Fruit fly (Drosophila melanogaster) whole organism, embryonic: Measurements from ENCODE around the gene CG12990.

Experiments used
- Adf1 ChIP-seq: fragments of 200-800 bp; sonication (Bioruptor generic); IDR thresholded peaks from 2 replicates; pipeline ENCODE4 v1.3.6; 2022; ENCODE audit warnings: missing biosample characterization, missing genetic modification characterization
- Aef1 ChIP-seq: fragments of 200-800 bp; sonication (Bioruptor generic); IDR thresholded peaks from 3 replicates; pipeline ENCODE4 v1.3.6; 2022; ENCODE audit warnings: missing biosample characterization, missing genetic modification characterization
- Asciz ChIP-seq: fragments of 200-800 bp; sonication (Bioruptor generic); optimal IDR thresholded peaks from 2 replicates; lab custom pipeline; 2017; ENCODE audit warnings: missing biosample characterization, mild to moderate bottlenecking, missing genetic modification characterization, missing genetic modification reagents
- CG10366 ChIP-seq: fragments of 200-800 bp; sonication (Bioruptor generic); IDR thresholded peaks from 2 replicates; pipeline ENCODE4 v1.3.6; 2022; ENCODE audit warnings: missing biosample characterization, missing genetic modification characterization
- CG12071 ChIP-seq: fragments of 200-800 bp; sonication (Bioruptor generic); optimal IDR thresholded peaks from 3 replicates; lab custom pipeline; 2018; ENCODE audit warnings: missing biosample characterization, mild to moderate bottlenecking, missing genetic modification characterization
- CG12104 ChIP-seq: fragments of 200-800 bp; sonication (Bioruptor generic); optimal IDR thresholded peaks from 3 replicates; lab custom pipeline; 2016; ENCODE audit warnings: missing biosample characterization, missing genetic modification characterization
- CG13894 ChIP-seq: fragments of 200-800 bp; sonication (Bioruptor generic); optimal IDR thresholded peaks from 3 replicates; lab custom pipeline; 2018; ENCODE audit warnings: missing biosample characterization, mild to moderate bottlenecking, missing genetic modification characterization, moderate library complexity
- CG16813 ChIP-seq: fragments of 200-800 bp; sonication (Bioruptor generic); IDR thresholded peaks from 3 replicates; pipeline ENCODE4 v1.3.6; 2022; ENCODE audit warnings: missing biosample characterization, missing genetic modification characterization; ENCODE audit not compliant: partially characterized antibody
- CG18619 ChIP-seq: fragments of 200-800 bp; sonication (Bioruptor generic); optimal IDR thresholded peaks from 3 replicates; lab custom pipeline; 2017; ENCODE audit warnings: missing biosample characterization, mild to moderate bottlenecking, missing genetic modification characterization
- CG2116 ChIP-seq: fragments of 200-800 bp; sonication (Bioruptor generic); optimal IDR thresholded peaks from 3 replicates; lab custom pipeline; 2018; ENCODE audit warnings: missing biosample characterization, mild to moderate bottlenecking, missing genetic modification characterization
- CG2129 ChIP-seq: fragments of 200-800 bp; sonication (Bioruptor generic); IDR thresholded peaks from 2 replicates; pipeline ENCODE4 v1.3.6; 2022; ENCODE audit warnings: missing biosample characterization, missing genetic modification characterization; ENCODE audit not compliant: partially characterized antibody
- CG2199 ChIP-seq: fragments of 200-800 bp; sonication (Bioruptor generic); IDR thresholded peaks from 3 replicates; pipeline ENCODE4 v1.3.6; 2022; ENCODE audit warnings: missing biosample characterization, missing genetic modification characterization
- CG33213 ChIP-seq: fragments of 200-800 bp; sonication (Bioruptor generic); optimal IDR thresholded peaks from 3 replicates; lab custom pipeline; 2016; ENCODE audit warnings: missing biosample characterization, missing genetic modification characterization
- CG34422 ChIP-seq: fragments of 200-800 bp; sonication (Bioruptor generic); IDR thresholded peaks from 3 replicates; pipeline ENCODE4 v1.3.6; 2022; ENCODE audit warnings: missing biosample characterization, missing genetic modification characterization
- CG4730 ChIP-seq: fragments of 200-800 bp; sonication (Bioruptor generic); IDR thresholded peaks from 2 replicates; pipeline ENCODE4 v1.3.6; 2022; ENCODE audit warnings: missing biosample characterization, missing genetic modification characterization
- CG5180 ChIP-seq: fragments of 200-800 bp; sonication (Bioruptor generic); optimal IDR thresholded peaks from 3 replicates; lab custom pipeline; 2017; ENCODE audit warnings: missing biosample characterization, missing genetic modification characterization, mild to moderate bottlenecking, moderate library complexity, missing genetic modification reagents
- CG5245 ChIP-seq: fragments of 200-800 bp; sonication (Bioruptor generic); optimal IDR thresholded peaks from 3 replicates; lab custom pipeline; 2016; ENCODE audit warnings: missing biosample characterization, missing genetic modification characterization
- CG6654 ChIP-seq: fragments of 200-800 bp; sonication (Bioruptor generic); optimal IDR thresholded peaks from 2 replicates; lab custom pipeline; 2017; ENCODE audit warnings: missing biosample characterization, mild to moderate bottlenecking, missing genetic modification characterization
- CG6683 ChIP-seq: fragments of 200-800 bp; sonication (Bioruptor generic); optimal IDR thresholded peaks from 2 replicates; lab custom pipeline; 2017; ENCODE audit warnings: missing biosample characterization, mild to moderate bottlenecking, missing genetic modification characterization, missing genetic modification reagents
- CG6689 ChIP-seq: fragments of 200-800 bp; sonication (Bioruptor generic); IDR thresholded peaks from 2 replicates; pipeline ENCODE4 v1.3.6; 2022; ENCODE audit warnings: missing biosample characterization, missing genetic modification characterization
- CG8290 ChIP-seq, 3 experiments: fragments of 200-800 bp; sonication (Bioruptor generic); optimal IDR thresholded peaks; 2 replicates each; lab custom pipeline; 2016 to 2019; ENCODE audit warnings: missing biosample characterization in 3 of 3, missing genetic modification characterization in 3 of 3, mild to moderate bottlenecking in 2 of 3, moderate library complexity in 1 of 3
- CG8359 ChIP-seq: fragments of 200-800 bp; sonication (Bioruptor generic); optimal IDR thresholded peaks from 2 replicates; lab custom pipeline; 2017; ENCODE audit warnings: missing biosample characterization, mild to moderate bottlenecking, missing genetic modification characterization, borderline replicate concordance
- D ChIP-seq, 2 experiments: fragments of 200-800 bp in 1 of 2; fragments of >200 bp in 1 of 2; sonication (Bioruptor generic) in 1 of 2; optimal IDR thresholded peaks; 2 replicates in 1 of 2; 3 replicates in 1 of 2; lab custom pipeline; 2017; ENCODE audit warnings: mild to moderate bottlenecking in 1 of 2, missing biosample characterization in 1 of 2, missing genetic modification characterization in 1 of 2, missing genetic modification reagents in 1 of 2
- Dref ChIP-seq: fragments of 200-800 bp; sonication (Bioruptor generic); IDR thresholded peaks from 2 replicates; pipeline ENCODE4 v1.3.6; 2022; ENCODE audit warnings: missing biosample characterization, missing genetic modification characterization
- HLH3B ChIP-seq: fragments of 200-800 bp; sonication (Bioruptor generic); IDR thresholded peaks from 2 replicates; pipeline ENCODE4 v1.3.6; 2022; ENCODE audit warnings: missing biosample characterization, missing genetic modification characterization
- Myb ChIP-seq: fragments of 200-800 bp; sonication (Bioruptor generic); optimal IDR thresholded peaks from 2 replicates; lab custom pipeline; 2016; ENCODE audit warnings: missing biosample characterization, missing genetic modification characterization
- NC2β ChIP-seq: fragments of 200-800 bp; sonication (Bioruptor generic); optimal IDR thresholded peaks from 2 replicates; lab custom pipeline; 2016; ENCODE audit warnings: missing biosample characterization, missing genetic modification characterization
- NK7.1 ChIP-seq: fragments of 200-800 bp; sonication (Bioruptor generic); optimal IDR thresholded peaks from 3 replicates; lab custom pipeline; 2016; ENCODE audit warnings: missing biosample characterization, missing genetic modification characterization
- Neu2 ChIP-seq: fragments of 200-800 bp; sonication (Bioruptor generic); optimal IDR thresholded peaks from 3 replicates; lab custom pipeline; 2016; ENCODE audit warnings: missing biosample characterization, missing genetic modification characterization, borderline replicate concordance
- NfI ChIP-seq: fragments of 200-800 bp; sonication (Bioruptor generic); optimal IDR thresholded peaks from 3 replicates; lab custom pipeline; 2018; ENCODE audit warnings: missing biosample characterization, mild to moderate bottlenecking, missing genetic modification characterization, moderate library complexity
- Scr ChIP-seq: fragments of 200-800 bp; sonication (Bioruptor generic); IDR thresholded peaks from 2 replicates; pipeline ENCODE4 v1.3.6; 2022; ENCODE audit warnings: missing biosample characterization, missing genetic modification characterization; ENCODE audit not compliant: partially characterized antibody
- Sin3A ChIP-seq: fragments of >200 bp; optimal IDR thresholded peaks from 2 replicates; lab custom pipeline; 2018
- aop ChIP-seq: fragments of 200-800 bp; sonication (Bioruptor generic); IDR thresholded peaks from 2 replicates; pipeline ENCODE4 v1.3.6; 2022; ENCODE audit warnings: missing biosample characterization, missing genetic modification characterization
- bbx ChIP-seq: fragments of 200-800 bp; sonication (Bioruptor generic); IDR thresholded peaks from 2 replicates; pipeline ENCODE4 v1.3.6; 2022; ENCODE audit warnings: missing biosample characterization, missing genetic modification characterization; ENCODE audit not compliant: partially characterized antibody
- bsh ChIP-seq, 2 experiments: fragments of 200-800 bp; sonication (Bioruptor generic); optimal IDR thresholded peaks; 2 replicates each; lab custom pipeline; 2017 to 2018; ENCODE audit warnings: mild to moderate bottlenecking in 2 of 2, missing biosample characterization in 2 of 2, missing genetic modification characterization in 2 of 2, moderate library complexity in 1 of 2
- ci ChIP-seq: fragments of 200-800 bp; sonication (Bioruptor generic); IDR thresholded peaks from 3 replicates; pipeline ENCODE4 v1.3.6; 2022; ENCODE audit warnings: missing biosample characterization, missing genetic modification characterization
- dimm ChIP-seq: fragments of 200-800 bp; sonication (Bioruptor generic); IDR thresholded peaks from 2 replicates; pipeline ENCODE4 v1.3.6; 2022; ENCODE audit warnings: missing biosample characterization, missing genetic modification characterization
- grn ChIP-seq: fragments of 200-800 bp; sonication (Bioruptor generic); optimal IDR thresholded peaks from 3 replicates; lab custom pipeline; 2017; ENCODE audit warnings: missing biosample characterization, missing genetic modification characterization
- inv ChIP-seq: fragments of 200-800 bp; sonication (Bioruptor generic); IDR thresholded peaks from 2 replicates; pipeline ENCODE4 v1.3.6; 2022; ENCODE audit warnings: missing biosample characterization, missing genetic modification characterization; ENCODE audit not compliant: partially characterized antibody
- mld ChIP-seq: fragments of 200-800 bp; sonication (Bioruptor generic); IDR thresholded peaks from 3 replicates; pipeline ENCODE4 v1.3.6; 2022; ENCODE audit warnings: missing biosample characterization, missing genetic modification characterization; ENCODE audit not compliant: partially characterized antibody
- nerfin-1 ChIP-seq: fragments of 200-800 bp; sonication (Bioruptor generic); optimal IDR thresholded peaks from 3 replicates; lab custom pipeline; 2019; ENCODE audit warnings: missing biosample characterization, mild to moderate bottlenecking, missing genetic modification characterization, moderate library complexity
- peb ChIP-seq: fragments of 200-800 bp; sonication (Bioruptor generic); IDR thresholded peaks from 2 replicates; pipeline ENCODE4 v1.3.6; 2022; ENCODE audit warnings: missing biosample characterization, missing genetic modification characterization
- schlank ChIP-seq: fragments of 200-800 bp; sonication (Bioruptor generic); optimal IDR thresholded peaks from 2 replicates; lab custom pipeline; 2018; ENCODE audit warnings: missing biosample characterization, mild to moderate bottlenecking, missing genetic modification characterization
- scrt ChIP-seq: fragments of 200-800 bp; sonication (Bioruptor generic); optimal IDR thresholded peaks from 2 replicates; lab custom pipeline; 2018; ENCODE audit warnings: missing biosample characterization, mild to moderate bottlenecking, missing genetic modification characterization, moderate library complexity
- ssp ChIP-seq: fragments of 200-800 bp; sonication (Bioruptor generic); IDR thresholded peaks from 2 replicates; pipeline ENCODE4 v1.3.6; 2022; ENCODE audit warnings: missing biosample characterization, missing genetic modification characterization
- stwl ChIP-seq: fragments of 200-800 bp; sonication (Bioruptor generic); optimal IDR thresholded peaks from 3 replicates; lab custom pipeline; 2018; ENCODE audit warnings: missing biosample characterization, mild to moderate bottlenecking, missing genetic modification characterization, moderate library complexity
- toy ChIP-seq: fragments of 200-800 bp; sonication (Bioruptor generic); IDR thresholded peaks from 2 replicates; pipeline ENCODE4 v1.3.6; 2022; ENCODE audit warnings: missing biosample characterization, missing genetic modification characterization
- unc-4 ChIP-seq: fragments of 200-800 bp; sonication (Bioruptor generic); IDR thresholded peaks from 2 replicates; pipeline ENCODE4 v1.3.6; 2022; ENCODE audit warnings: missing biosample characterization, missing genetic modification characterization; ENCODE audit not compliant: partially characterized antibody
- z ChIP-seq: fragments of 200-800 bp; sonication (Bioruptor generic); IDR thresholded peaks from 3 replicates; pipeline ENCODE4 v1.3.6; 2022; ENCODE audit warnings: missing biosample characterization, missing genetic modification characterization

The CG12990 gene

dm6 chrX:17713740-17714135, 42.0 kb upstream of the CG12990 start (continued):
- peak; percentile 75 for TF ChIP-seq CG4730 (GFP tag; lab: Robert Waterston, UW)
- no peak for TF ChIP-seq CG2116 (GFP tag; lab: Kevin White, UChicago)
- peak; percentile 84 for TF ChIP-seq CG34422 (GFP tag; lab: Robert Waterston, UW)
- peak; percentile 46 for TF ChIP-seq nerfin-1 (tag; lab: Kevin White, UChicago)
- no peak for TF ChIP-seq scrt
- peak; percentile 59 for TF ChIP-seq NC2β (GFP tag; lab: Kevin White, UChicago)
- no peak for TF ChIP-seq CG2129 (GFP tag; lab: Robert Waterston, UW)
- TF ChIP-seq CG12104 (GFP tag; lab: Kevin White, UChicago): peak; percentile 36
- TF ChIP-seq CG6654 (GFP tag; lab: Kevin White, UChicago): peak; percentile 36
- no peak for TF ChIP-seq Adf1 (GFP tag; lab: Robert Waterston, UW)
- TF ChIP-seq dimm (GFP tag; lab: Robert Waterston, UW): peak; percentile 67; the same call in 1 of the 2 replicates
- no peak for TF ChIP-seq stwl (tag; lab: Kevin White, UChicago)
- TF ChIP-seq ci (GFP tag; lab: Robert Waterston, UW): peak; percentile 88
- no peak for TF ChIP-seq grn
- no peak for TF ChIP-seq z (GFP tag; lab: Robert Waterston, UW)
- no peak for TF ChIP-seq inv (GFP tag; lab: Robert Waterston, UW)
- peak; percentile 72; the same call in 1 of the 3 replicates for TF ChIP-seq CG2199 (GFP tag; lab: Robert Waterston, UW)
- peak; percentile 29 for TF ChIP-seq CG18619 (GFP tag; lab: Kevin White, UChicago)
- TF ChIP-seq peb (GFP tag; lab: Robert Waterston, UW): peak; percentile 74
- TF ChIP-seq aop (GFP tag; lab: Robert Waterston, UW): peak; percentile 54
- peak; percentile 68; the same call in 1 of the 2 replicates for TF ChIP-seq CG6689
- TF ChIP-seq NK7.1: peak; percentile 52
- peak; percentile 73 for TF ChIP-seq CG12071 (GFP tag; lab: Kevin White, UChicago)
- peak; percentile 57; the same call in 1 of the 2 replicates for TF ChIP-seq toy (GFP tag; lab: Robert Waterston, UW)
- peak; percentile 4 for TF ChIP-seq Neu2 (GFP tag; lab: Kevin White, UChicago)
- no peak for TF ChIP-seq unc-4 (GFP tag; lab: Robert Waterston, UW)
- peak; percentile 3 for TF ChIP-seq CG6683 (GFP tag; lab: Kevin White, UChicago)
- TF ChIP-seq Asciz (GFP tag; lab: Kevin White, UChicago): peak; percentile 30
- TF ChIP-seq Aef1: peak; percentile 87
- no peak for TF ChIP-seq Dref (GFP tag; lab: Robert Waterston, UW)
- peak; percentile 69 for TF ChIP-seq CG33213 (GFP tag; lab: Kevin White, UChicago)
- peak; percentile 78 for TF ChIP-seq CG5245
- TF ChIP-seq ssp (GFP tag; lab: Robert Waterston, UW): peak; percentile 73
- TF ChIP-seq Scr: no peak
- TF ChIP-seq HLH3B (GFP tag; lab: Robert Waterston, UW): peak; percentile 89
- no peak for TF ChIP-seq D (optimal IDR thresholded peaks at IDR 0.05; lab: Kevin White, UChicago)
- TF ChIP-seq D (GFP tag; optimal IDR thresholded peaks at IDR 0.05; lab: Kevin White, UChicago): peak; percentile 32
- no peak for TF ChIP-seq CG5180 (GFP tag; lab: Kevin White, UChicago)
- peak; percentile 13 to 84 for TF ChIP-seq bsh (GFP tag; optimal IDR thresholded peaks at IDR 0.05; lab: Kevin White, UChicago)
- no peak for TF ChIP-seq CG16813 (GFP tag; lab: Robert Waterston, UW)
- TF ChIP-seq CG10366 (GFP tag; lab: Robert Waterston, UW): peak; percentile 80
- no peak for TF ChIP-seq CG8290 (GFP tag; optimal IDR thresholded peaks at IDR 0.05; lab: Kevin White, UChicago)
- TF ChIP-seq CG8290 (tag; optimal IDR thresholded peaks at IDR 0.05; lab: Kevin White, UChicago): peak in 1 of 2 experiments; percentile 90
- TF ChIP-seq NfI (GFP tag; lab: Kevin White, UChicago): peak; percentile 67
- no peak for TF ChIP-seq bbx
- TF ChIP-seq schlank (tag; lab: Kevin White, UChicago): no peak
- peak; percentile 47 for TF ChIP-seq CG13894 (tag; lab: Kevin White, UChicago)
- no peak for TF ChIP-seq CG8359 (GFP tag; lab: Kevin White, UChicago)
- no peak for TF ChIP-seq Sin3A (lab: Kevin White, UChicago)
- TF ChIP-seq Myb (GFP tag; lab: Kevin White, UChicago): peak; percentile 47
- no peak for TF ChIP-seq mld
